Fruit fly (Drosophila melanogaster) whole organism, embryonic: ENCODE results near the gene Nost.

Source experiments
- ATbp ChIP-seq: fragments of 200-800 bp; sonication (Bioruptor generic); optimal IDR thresholded peaks from 2 replicates; lab custom pipeline; 2017; ENCODE audit warnings: missing biosample characterization, mild to moderate bottlenecking, missing genetic modification characterization, missing genetic modification reagents
- Aef1 ChIP-seq: fragments of 200-800 bp; sonication (Bioruptor generic); IDR thresholded peaks from 3 replicates; pipeline ENCODE4 v1.3.6; 2022; ENCODE audit warnings: missing biosample characterization, missing genetic modification characterization
- CG10209 ChIP-seq: fragments of 200-800 bp; sonication (Bioruptor generic); optimal IDR thresholded peaks from 3 replicates; lab custom pipeline; 2017; ENCODE audit warnings: missing biosample characterization, mild to moderate bottlenecking, missing genetic modification characterization, missing genetic modification reagents
- CG11456 ChIP-seq: fragments of 200-800 bp; sonication (Bioruptor generic); IDR thresholded peaks from 3 replicates; pipeline ENCODE4 v1.3.6; 2022; ENCODE audit warnings: missing biosample characterization, missing genetic modification characterization
- CG12155 ChIP-seq: fragments of 200-800 bp; sonication (Bioruptor generic); optimal IDR thresholded peaks from 3 replicates; lab custom pipeline; 2016; ENCODE audit warnings: missing biosample characterization, missing genetic modification characterization
- CG12942 ChIP-seq: fragments of 200-800 bp; sonication (Bioruptor generic); optimal IDR thresholded peaks from 3 replicates; lab custom pipeline; 2016; ENCODE audit warnings: missing biosample characterization, missing genetic modification characterization
- CG13296 ChIP-seq: fragments of 200-800 bp; sonication (Bioruptor generic); optimal IDR thresholded peaks from 3 replicates; lab custom pipeline; 2018; ENCODE audit warnings: missing biosample characterization, mild to moderate bottlenecking, missing genetic modification characterization
- CG13624 ChIP-seq: fragments of 200-800 bp; sonication (Bioruptor generic); optimal IDR thresholded peaks from 2 replicates; lab custom pipeline; 2016; ENCODE audit warnings: missing biosample characterization, missing genetic modification characterization
- CG14441 ChIP-seq: fragments of 200-800 bp; sonication (Bioruptor generic); IDR thresholded peaks from 2 replicates; pipeline ENCODE4 v1.3.6; 2022; ENCODE audit warnings: missing biosample characterization, missing genetic modification characterization
- CG15601 ChIP-seq: fragments of 200-800 bp; sonication (Bioruptor generic); optimal IDR thresholded peaks from 3 replicates; lab custom pipeline; 2019; ENCODE audit warnings: missing biosample characterization, mild to moderate bottlenecking, missing genetic modification characterization, moderate library complexity
- CG16815 ChIP-seq: fragments of 200-800 bp; sonication (Bioruptor generic); optimal IDR thresholded peaks from 3 replicates; lab custom pipeline; 2017; ENCODE audit warnings: missing biosample characterization, mild to moderate bottlenecking, missing genetic modification characterization
- CG2712 ChIP-seq: fragments of 200-800 bp; optimal IDR thresholded peaks from 3 replicates; lab custom pipeline; 2019; ENCODE audit warnings: missing biosample characterization, mild to moderate bottlenecking, missing genetic modification characterization, moderate library complexity
- CG2875 ChIP-seq: fragments of 200-800 bp; sonication (Bioruptor generic); optimal IDR thresholded peaks from 2 replicates; lab custom pipeline; 2017; ENCODE audit warnings: missing biosample characterization, mild to moderate bottlenecking, missing genetic modification characterization, missing genetic modification reagents
- CG2889 ChIP-seq: fragments of 200-800 bp; sonication (Bioruptor generic); IDR thresholded peaks from 3 replicates; pipeline ENCODE4 v1.3.6; 2022; ENCODE audit warnings: missing biosample characterization, missing genetic modification characterization
- CG30403 ChIP-seq: fragments of 200-800 bp; sonication (Bioruptor generic); optimal IDR thresholded peaks from 3 replicates; lab custom pipeline; 2016; ENCODE audit warnings: missing biosample characterization, missing genetic modification characterization
- CG30431 ChIP-seq: fragments of 200-800 bp; sonication (Bioruptor generic); optimal IDR thresholded peaks from 2 replicates; lab custom pipeline; 2017; ENCODE audit warnings: missing biosample characterization, missing genetic modification characterization
- CG32532 ChIP-seq: fragments of 200-800 bp; sonication (Bioruptor generic); IDR thresholded peaks from 2 replicates; pipeline ENCODE4 v1.3.6; 2022; ENCODE audit warnings: missing biosample characterization, missing genetic modification characterization
- CG3281 ChIP-seq: fragments of 200-800 bp; sonication (Bioruptor generic); optimal IDR thresholded peaks from 3 replicates; lab custom pipeline; 2017; ENCODE audit warnings: missing biosample characterization, mild to moderate bottlenecking, missing genetic modification characterization
- CG34376 ChIP-seq: fragments of 200-800 bp; sonication (Bioruptor generic); optimal IDR thresholded peaks from 2 replicates; lab custom pipeline; 2018; ENCODE audit warnings: missing biosample characterization, mild to moderate bottlenecking, missing genetic modification characterization
- CG42726 ChIP-seq: fragments of 200-800 bp; sonication (Bioruptor generic); IDR thresholded peaks from 2 replicates; pipeline ENCODE4 v1.3.6; 2022; ENCODE audit warnings: missing biosample characterization, missing genetic modification characterization; ENCODE audit not compliant: partially characterized antibody
- CG8388 ChIP-seq: fragments of 200-800 bp; sonication (Bioruptor generic); optimal IDR thresholded peaks from 2 replicates; lab custom pipeline; 2019; ENCODE audit warnings: missing biosample characterization, mild to moderate bottlenecking, missing genetic modification characterization, moderate library complexity
- CG9797 ChIP-seq: fragments of 200-800 bp; sonication (Bioruptor generic); optimal IDR thresholded peaks from 3 replicates; lab custom pipeline; 2018; ENCODE audit warnings: missing biosample characterization, mild to moderate bottlenecking, missing genetic modification characterization
- CkIIα-i1 ChIP-seq: fragments of 200-800 bp; sonication (Bioruptor generic); IDR thresholded peaks from 2 replicates; pipeline ENCODE4 v1.3.6; 2022; ENCODE audit warnings: missing biosample characterization, missing genetic modification characterization
- D ChIP-seq, 2 experiments: fragments of 200-800 bp in 1 of 2; fragments of >200 bp in 1 of 2; sonication (Bioruptor generic) in 1 of 2; optimal IDR thresholded peaks; 2 replicates in 1 of 2; 3 replicates in 1 of 2; lab custom pipeline; 2017; ENCODE audit warnings: mild to moderate bottlenecking in 1 of 2, missing biosample characterization in 1 of 2, missing genetic modification characterization in 1 of 2, missing genetic modification reagents in 1 of 2
- Dfd ChIP-seq, 2 experiments: fragments of >200 bp; optimal IDR thresholded peaks; 2 replicates each; lab custom pipeline; 2017; ENCODE audit warnings: missing biosample characterization in 2 of 2, missing genetic modification characterization in 2 of 2
- Dp ChIP-seq: fragments of 200-800 bp; sonication (Bioruptor generic); optimal IDR thresholded peaks from 2 replicates; lab custom pipeline; 2018; ENCODE audit warnings: missing biosample characterization, mild to moderate bottlenecking, missing genetic modification characterization, moderate library complexity
- Drgx ChIP-seq: fragments of 200-800 bp; sonication (Bioruptor generic); IDR thresholded peaks from 2 replicates; pipeline ENCODE4 v1.3.6; 2022; ENCODE audit warnings: missing biosample characterization, missing genetic modification characterization
- Gsc ChIP-seq: fragments of 200-800 bp; sonication (Bioruptor generic); IDR thresholded peaks from 2 replicates; pipeline ENCODE4 v1.3.6; 2022; ENCODE audit warnings: missing biosample characterization, missing genetic modification characterization
- Kr ChIP-seq: fragments of 200-800 bp; sonication (Bioruptor generic); optimal IDR thresholded peaks from 2 replicates; lab custom pipeline; 2017; ENCODE audit warnings: missing biosample characterization, mild to moderate bottlenecking, missing genetic modification characterization
- Myb ChIP-seq: fragments of 200-800 bp; sonication (Bioruptor generic); optimal IDR thresholded peaks from 2 replicates; lab custom pipeline; 2016; ENCODE audit warnings: missing biosample characterization, missing genetic modification characterization
- Pdp1 ChIP-seq, 2 experiments: fragments of 200-800 bp; sonication (Bioruptor generic); optimal IDR thresholded peaks; 3 replicates each; lab custom pipeline; 2016; ENCODE audit warnings: missing biosample characterization in 2 of 2, missing genetic modification characterization in 2 of 2, mild to moderate bottlenecking in 1 of 2, moderate library complexity in 1 of 2
- Sox100B ChIP-seq: fragments of 200-800 bp; sonication (Bioruptor generic); optimal IDR thresholded peaks from 3 replicates; lab custom pipeline; 2018; ENCODE audit warnings: missing biosample characterization, mild to moderate bottlenecking, missing genetic modification characterization
- Sry-β ChIP-seq: fragments of 200-800 bp; sonication (Bioruptor generic); optimal IDR thresholded peaks from 2 replicates; lab custom pipeline; 2018; ENCODE audit warnings: missing biosample characterization, mild to moderate bottlenecking, missing genetic modification characterization, moderate library complexity
- Xrp1 ChIP-seq: fragments of 200-800 bp; sonication (Bioruptor generic); IDR thresholded peaks from 2 replicates; pipeline ENCODE4 v1.3.6; 2022; ENCODE audit warnings: missing biosample characterization, missing genetic modification characterization
- cg ChIP-seq: fragments of 200-800 bp; sonication (Bioruptor generic); optimal IDR thresholded peaks from 3 replicates; lab custom pipeline; 2019; ENCODE audit warnings: missing biosample characterization, mild to moderate bottlenecking, missing genetic modification characterization, moderate library complexity
- chinmo ChIP-seq: fragments of 200-800 bp; sonication (Bioruptor generic); IDR thresholded peaks from 4 replicates; pipeline ENCODE4 v1.3.6; 2022; ENCODE audit warnings: missing biosample characterization, missing genetic modification characterization; ENCODE audit not compliant: partially characterized antibody
- dimm ChIP-seq: fragments of 200-800 bp; sonication (Bioruptor generic); IDR thresholded peaks from 2 replicates; pipeline ENCODE4 v1.3.6; 2022; ENCODE audit warnings: missing biosample characterization, missing genetic modification characterization
- dysf ChIP-seq: fragments of 200-800 bp; sonication (Bioruptor generic); IDR thresholded peaks from 3 replicates; pipeline ENCODE4 v1.3.6; 2022; ENCODE audit warnings: missing biosample characterization, missing genetic modification characterization
- fd102C ChIP-seq: fragments of 200-800 bp; sonication (Bioruptor generic); optimal IDR thresholded peaks from 2 replicates; lab custom pipeline; 2018; ENCODE audit warnings: missing biosample characterization, mild to moderate bottlenecking, missing genetic modification characterization, moderate library complexity
- fru ChIP-seq: fragments of >200 bp; optimal IDR thresholded peaks from 2 replicates; lab custom pipeline; 2017
- ftz-f1 ChIP-seq: fragments of 200-800 bp; sonication (Bioruptor generic); optimal IDR thresholded peaks from 2 replicates; lab custom pipeline; 2016; ENCODE audit warnings: missing biosample characterization, missing genetic modification characterization
- gcm2 ChIP-seq: fragments of 200-800 bp; sonication (Bioruptor generic); optimal IDR thresholded peaks from 2 replicates; lab custom pipeline; 2016; ENCODE audit warnings: missing biosample characterization, missing genetic modification characterization
- her ChIP-seq: fragments of 200-800 bp; sonication (Bioruptor generic); optimal IDR thresholded peaks from 2 replicates; lab custom pipeline; 2016; ENCODE audit warnings: missing biosample characterization, missing genetic modification characterization
- inv ChIP-seq: fragments of 200-800 bp; sonication (Bioruptor generic); IDR thresholded peaks from 2 replicates; pipeline ENCODE4 v1.3.6; 2022; ENCODE audit warnings: missing biosample characterization, missing genetic modification characterization; ENCODE audit not compliant: partially characterized antibody
- repo ChIP-seq: fragments of 200-800 bp; sonication (Bioruptor generic); optimal IDR thresholded peaks from 2 replicates; lab custom pipeline; 2016; ENCODE audit warnings: missing biosample characterization, missing genetic modification characterization
- salm ChIP-seq: fragments of 200-800 bp; sonication (Bioruptor generic); optimal IDR thresholded peaks from 2 replicates; lab custom pipeline; 2018; ENCODE audit warnings: missing biosample characterization, mild to moderate bottlenecking, missing genetic modification characterization
- schlank ChIP-seq: fragments of 200-800 bp; sonication (Bioruptor generic); optimal IDR thresholded peaks from 2 replicates; lab custom pipeline; 2018; ENCODE audit warnings: missing biosample characterization, mild to moderate bottlenecking, missing genetic modification characterization
- sd ChIP-seq: fragments of 200-800 bp; sonication (Bioruptor generic); optimal IDR thresholded peaks from 3 replicates; lab custom pipeline; 2018; ENCODE audit warnings: missing biosample characterization, mild to moderate bottlenecking, missing genetic modification characterization, moderate library complexity
- so ChIP-seq: fragments of 200-800 bp; sonication (Bioruptor generic); IDR thresholded peaks from 3 replicates; pipeline ENCODE4 v1.3.6; 2022; ENCODE audit warnings: missing biosample characterization, missing genetic modification characterization
- wor ChIP-seq: fragments of 200-800 bp; sonication (Bioruptor generic); IDR thresholded peaks from 2 replicates; pipeline ENCODE4 v1.3.6; 2022; ENCODE audit warnings: missing biosample characterization, missing genetic modification characterization

Nost gene

dm6 chrX:9067754-9068477, 37.9 kb downstream of the Nost start, which contains the start of gene CG15365:
Gene CG15365, minus strand, starts transcription at chrX:9067983.
- peak; percentile 3 for TF ChIP-seq CG2712 (tag; lab: Kevin White, UChicago)
- TF ChIP-seq CG42726 (GFP tag; lab: Robert Waterston, UW): 0 out of 2 replicates have a peak, but pooled peaks have one; percentile 17
- TF ChIP-seq Dfd (GFP tag; optimal IDR thresholded peaks at IDR 0.05; lab: Kevin White, UChicago): no peak
- no peak for TF ChIP-seq dimm (GFP tag; lab: Robert Waterston, UW)
- TF ChIP-seq so: no peak
- TF ChIP-seq CG13296: no peak
- TF ChIP-seq chinmo (GFP tag; lab: Robert Waterston, UW): peak; percentile 76; the same call in 3 of the 4 replicates
- TF ChIP-seq Gsc (GFP tag; lab: Robert Waterston, UW): no peak
- no peak for TF ChIP-seq CG12155 (GFP tag; lab: Kevin White, UChicago)
- no peak for TF ChIP-seq CG8388
- no peak for TF ChIP-seq D (optimal IDR thresholded peaks at IDR 0.05; lab: Kevin White, UChicago)
- no peak for TF ChIP-seq D (GFP tag; optimal IDR thresholded peaks at IDR 0.05; lab: Kevin White, UChicago)
- TF ChIP-seq CG12942 (GFP tag; lab: Kevin White, UChicago): no peak
- no peak for TF ChIP-seq Aef1 (GFP tag; lab: Robert Waterston, UW)
- TF ChIP-seq Drgx: peak; percentile 47; the same call in 1 of the 2 replicates
- no peak for TF ChIP-seq CG2889 (GFP tag; lab: Robert Waterston, UW)
- TF ChIP-seq dysf (GFP tag; lab: Robert Waterston, UW): no peak
- no peak for TF ChIP-seq CkIIα-i1 (GFP tag; lab: Robert Waterston, UW)
- no peak for TF ChIP-seq cg (GFP tag; lab: Kevin White, UChicago)
- peak; percentile 43 for TF ChIP-seq Myb (GFP tag; lab: Kevin White, UChicago)
- TF ChIP-seq CG30403 (GFP tag; lab: Kevin White, UChicago): no peak
- TF ChIP-seq CG10209 (GFP tag; lab: Kevin White, UChicago): no peak
- TF ChIP-seq Pdp1 (GFP tag; optimal IDR thresholded peaks at IDR 0.05; lab: Kevin White, UChicago): no peak
- no peak for TF ChIP-seq CG15601 (tag; lab: Kevin White, UChicago)
- TF ChIP-seq Dp (GFP tag; lab: Kevin White, UChicago): no peak
- no peak for TF ChIP-seq CG9797 (GFP tag; lab: Kevin White, UChicago)
- no peak for TF ChIP-seq ATbp
- TF ChIP-seq Xrp1: no peak
- TF ChIP-seq Sry-β (GFP tag; lab: Kevin White, UChicago): peak; percentile 78
- TF ChIP-seq CG16815: no peak
- TF ChIP-seq Sox100B (GFP tag; lab: Kevin White, UChicago): no peak
- no peak for TF ChIP-seq schlank (tag; lab: Kevin White, UChicago)
- no peak for TF ChIP-seq ftz-f1
- TF ChIP-seq repo (GFP tag; lab: Kevin White, UChicago): no peak
- TF ChIP-seq CG32532 (GFP tag; lab: Robert Waterston, UW): no peak
- no peak for TF ChIP-seq fd102C (GFP tag; lab: Kevin White, UChicago)
- TF ChIP-seq CG14441 (GFP tag; lab: Robert Waterston, UW): no peak
- TF ChIP-seq fru (lab: Kevin White, UChicago): no peak
- TF ChIP-seq CG11456 (GFP tag; lab: Robert Waterston, UW): no peak
- TF ChIP-seq CG3281 (GFP tag; lab: Kevin White, UChicago): no peak
- TF ChIP-seq Kr: no peak
- no peak for TF ChIP-seq CG13624 (GFP tag; lab: Kevin White, UChicago)
- no peak for TF ChIP-seq wor
- TF ChIP-seq sd (tag; lab: Kevin White, UChicago): no peak
- no peak for TF ChIP-seq salm (tag; lab: Kevin White, UChicago)
- no peak for TF ChIP-seq CG30431
- TF ChIP-seq gcm2 (GFP tag; lab: Kevin White, UChicago): no peak
- TF ChIP-seq CG34376 (GFP tag; lab: Kevin White, UChicago): no peak
- no peak for TF ChIP-seq her (GFP tag; lab: Kevin White, UChicago)
- no peak for TF ChIP-seq CG2875 (GFP tag; lab: Kevin White, UChicago)
- TF ChIP-seq inv (GFP tag; lab: Robert Waterston, UW): no peak
